Worm (Caenorhabditis elegans) whole organism, young adult: ENCODE results near the gene npr-18.
A peak's percentile ranks its signal among the peaks of the same experiment; 100 is the strongest.

Experiments
- B0336.3 ChIP-seq: fragments of 200-800 bp; sonication (Bioruptor generic); IDR thresholded peaks from 2 replicates; pipeline ENCODE4 v1.3.6; 2022; ENCODE audit warnings: missing genetic modification characterization, missing compliant biosample characterization
- D2030.7 ChIP-seq: fragments of 200-800 bp; sonication (Bioruptor generic); IDR thresholded peaks from 2 replicates; pipeline ENCODE4 v1.3.6; 2022; ENCODE audit warnings: missing genetic modification reagents, missing genetic modification characterization, missing compliant biosample characterization
- F22D6.2 ChIP-seq: sonication (generic microtip); optimal IDR thresholded peaks from 2 replicates; lab custom pipeline; 2016; ENCODE audit warnings: mild to moderate bottlenecking, missing genetic modification characterization, missing compliant biosample characterization
- F23B12.7 ChIP-seq: sonication (generic microtip); optimal IDR thresholded peaks from 2 replicates; lab custom pipeline; 2017; ENCODE audit warnings: missing genetic modification characterization, mild to moderate bottlenecking, missing compliant biosample characterization, antibody characterized with exemption, moderate library complexity; ENCODE audit not compliant: insufficient read depth
- F37B4.10 ChIP-seq: fragments of 200-800 bp; sonication (Bioruptor generic); IDR thresholded peaks from 2 replicates; pipeline ENCODE4 v1.3.6; 2022; ENCODE audit warnings: missing genetic modification characterization, missing compliant biosample characterization
- F49E8.2 ChIP-seq: sonication (generic microtip); optimal IDR thresholded peaks from 3 replicates; lab custom pipeline; 2017; ENCODE audit warnings: missing genetic modification characterization, mild to moderate bottlenecking, missing compliant biosample characterization, antibody characterized with exemption, moderate library complexity; ENCODE audit not compliant: insufficient read depth
- F52B5.7 ChIP-seq: sonication (generic microtip); optimal IDR thresholded peaks from 2 replicates; lab custom pipeline; 2016; ENCODE audit warnings: mild to moderate bottlenecking, missing genetic modification characterization, missing compliant biosample characterization
- F57C9.4 ChIP-seq: sonication (generic microtip); optimal IDR thresholded peaks from 2 replicates; lab custom pipeline; 2017; ENCODE audit warnings: mild to moderate bottlenecking, missing genetic modification characterization, missing compliant biosample characterization
- K11D2.4 ChIP-seq: fragments of 200-800 bp; sonication (Bioruptor generic); IDR thresholded peaks from 2 replicates; pipeline ENCODE4 v1.3.6; 2022; ENCODE audit warnings: missing genetic modification reagents, missing genetic modification characterization, missing compliant biosample characterization
- K12H6.12 ChIP-seq: fragments of 200-800 bp; sonication (Bioruptor generic); optimal IDR thresholded peaks from 2 replicates; lab custom pipeline; 2018; ENCODE audit warnings: mild to moderate bottlenecking, missing genetic modification characterization, missing compliant biosample characterization
- T07F8.4 ChIP-seq: sonication (generic microtip); optimal IDR thresholded peaks from 2 replicates; lab custom pipeline; 2016; ENCODE audit warnings: mild to moderate bottlenecking, missing genetic modification characterization, moderate library complexity, missing compliant biosample characterization
- akir-1 ChIP-seq: fragments of 200-800 bp; sonication (Bioruptor generic); optimal IDR thresholded peaks from 2 replicates; lab custom pipeline; 2018; ENCODE audit warnings: mild to moderate bottlenecking, missing genetic modification characterization, moderate library complexity, missing compliant biosample characterization
- attf-3 ChIP-seq: fragments of 200-800 bp; sonication (Bioruptor generic); conservative IDR thresholded peaks from 2 replicates; pipeline ENCODE4 v1.3.6; 2022; ENCODE audit warnings: missing genetic modification reagents, missing genetic modification characterization, missing compliant biosample characterization
- bed-2 ChIP-seq: fragments of 200-800 bp; sonication (Bioruptor generic); IDR thresholded peaks from 2 replicates; pipeline ENCODE4 v1.3.6; 2022; ENCODE audit warnings: missing genetic modification reagents, missing genetic modification characterization, missing compliant biosample characterization
- ccch-3 ChIP-seq: fragments of 200-800 bp; sonication (Bioruptor generic); optimal IDR thresholded peaks from 2 replicates; lab custom pipeline; 2018; ENCODE audit warnings: mild to moderate bottlenecking, missing genetic modification characterization, missing compliant biosample characterization
- ceh-27 ChIP-seq: fragments of 200-800 bp; sonication (Bioruptor generic); optimal IDR thresholded peaks from 2 replicates; lab custom pipeline; 2018; ENCODE audit warnings: mild to moderate bottlenecking, missing genetic modification characterization, moderate library complexity, missing compliant biosample characterization
- ceh-91 ChIP-seq: fragments of 200-800 bp; sonication (Bioruptor generic); IDR thresholded peaks from 2 replicates; pipeline ENCODE4 v1.3.6; 2022; ENCODE audit warnings: missing genetic modification reagents, missing genetic modification characterization, missing compliant biosample characterization
- chd-7 ChIP-seq: sonication (generic microtip); optimal IDR thresholded peaks from 2 replicates; lab custom pipeline; 2016; ENCODE audit warnings: mild to moderate bottlenecking, missing genetic modification characterization, moderate library complexity, missing compliant biosample characterization
- die-1 ChIP-seq: sonication (generic microtip); optimal IDR thresholded peaks from 2 replicates; lab custom pipeline; 2016; ENCODE audit warnings: missing genotype, mild to moderate bottlenecking, missing genetic modification characterization, missing compliant biosample characterization
- dox-1 ChIP-seq: fragments of 200-800 bp; sonication (Bioruptor generic); IDR thresholded peaks from 2 replicates; pipeline ENCODE4 v1.3.6; 2022; ENCODE audit warnings: missing genetic modification reagents, missing genetic modification characterization, missing compliant biosample characterization
- egrh-3 ChIP-seq: fragments of 200-800 bp; sonication (Bioruptor generic); IDR thresholded peaks from 2 replicates; pipeline ENCODE4 v1.3.6; 2022; ENCODE audit warnings: missing genetic modification reagents, missing genetic modification characterization, missing compliant biosample characterization
- him-1 ChIP-seq: sonication (generic microtip); optimal IDR thresholded peaks from 2 replicates; lab custom pipeline; 2016; ENCODE audit warnings: missing genotype, missing genetic modification reagents, missing genetic modification characterization, missing compliant biosample characterization
- hmg-1.2 ChIP-seq: fragments of 200-800 bp; sonication (Bioruptor generic); IDR thresholded peaks from 2 replicates; pipeline ENCODE4 v1.3.6; 2022; ENCODE audit warnings: missing genetic modification reagents, missing genetic modification characterization, missing compliant biosample characterization
- let-607 ChIP-seq, 2 experiments: fragments of 200-800 bp in 1 of 2; sonication (Bioruptor generic) in 1 of 2; sonication (generic microtip) in 1 of 2; optimal IDR thresholded peaks; 2 replicates each; lab custom pipeline; 2016 to 2018; ENCODE audit warnings: mild to moderate bottlenecking in 2 of 2, missing compliant biosample characterization in 2 of 2, missing genetic modification characterization in 2 of 2, moderate library complexity in 2 of 2, missing genotype in 1 of 2
- lin-35 ChIP-seq, 3 experiments: fragments of 150-350 bp in 2 of 3; sonication (generic microtip) in 1 of 3; optimal IDR thresholded peaks; 2 replicates each; lab custom pipeline; 2014 to 2018; ENCODE audit warnings: missing biosample characterization in 3 of 3, missing genetic modification characterization in 3 of 3, missing genetic modification reagents in 3 of 3
- lin-40 ChIP-seq: sonication (generic microtip); optimal IDR thresholded peaks from 2 replicates; lab custom pipeline; 2016; ENCODE audit warnings: missing genetic modification characterization, mild to moderate bottlenecking, missing compliant biosample characterization, missing genotype, missing genetic modification reagents
- lin-54 ChIP-seq: fragments of 200-800 bp; sonication (Bioruptor generic); optimal IDR thresholded peaks from 2 replicates; lab custom pipeline; 2018; ENCODE audit warnings: mild to moderate bottlenecking, missing genetic modification characterization, missing compliant biosample characterization
- mcd-1 ChIP-seq: fragments of 200-800 bp; sonication (Bioruptor generic); IDR thresholded peaks from 2 replicates; pipeline ENCODE4 v1.3.6; 2022; ENCODE audit warnings: missing genetic modification reagents, missing genetic modification characterization, missing compliant biosample characterization
- mes-4 ChIP-seq: sonication (generic microtip); optimal IDR thresholded peaks from 2 replicates; lab custom pipeline; 2016; ENCODE audit warnings: missing genotype, missing genetic modification characterization, missing compliant biosample characterization
- nfyb-1 ChIP-seq: fragments of 200-800 bp; sonication (Bioruptor generic); IDR thresholded peaks from 2 replicates; pipeline ENCODE4 v1.3.6; 2022; ENCODE audit warnings: missing genetic modification reagents, missing genetic modification characterization, missing compliant biosample characterization
- nhr-27 ChIP-seq: fragments of 200-800 bp; sonication (Bioruptor generic); optimal IDR thresholded peaks from 2 replicates; lab custom pipeline; 2018; ENCODE audit warnings: mild to moderate bottlenecking, missing genetic modification characterization, moderate library complexity, missing compliant biosample characterization
- rcor-1 ChIP-seq: fragments of 200-800 bp; sonication (Bioruptor generic); IDR thresholded peaks from 2 replicates; pipeline ENCODE4 v1.3.6; 2022; ENCODE audit warnings: missing genetic modification reagents, missing genetic modification characterization, missing compliant biosample characterization
- snpc-1.1 ChIP-seq: sonication (generic microtip); optimal IDR thresholded peaks from 2 replicates; lab custom pipeline; 2017; ENCODE audit warnings: missing genetic modification characterization, mild to moderate bottlenecking, missing compliant biosample characterization, antibody characterized with exemption, moderate library complexity, missing genotype, missing genetic modification reagents; ENCODE audit not compliant: insufficient read depth
- somi-1 ChIP-seq: fragments of 200-800 bp; sonication (Bioruptor generic); optimal IDR thresholded peaks from 2 replicates; lab custom pipeline; 2018; ENCODE audit warnings: mild to moderate bottlenecking, missing genetic modification characterization, missing compliant biosample characterization
- sptf-2 ChIP-seq: fragments of 200-800 bp; sonication (Bioruptor generic); optimal IDR thresholded peaks from 2 replicates; lab custom pipeline; 2018; ENCODE audit warnings: mild to moderate bottlenecking, missing genetic modification characterization, missing compliant biosample characterization
- tlf-1 ChIP-seq: fragments of 200-800 bp; sonication (Bioruptor generic); optimal IDR thresholded peaks from 2 replicates; lab custom pipeline; 2018; ENCODE audit warnings: mild to moderate bottlenecking, missing genetic modification characterization, missing compliant biosample characterization
- zfh-2 ChIP-seq: fragments of 200-800 bp; sonication (Bioruptor generic); conservative IDR thresholded peaks from 2 replicates; pipeline ENCODE4 v1.3.6; 2022; ENCODE audit warnings: missing genetic modification reagents, missing genetic modification characterization, missing compliant biosample characterization
- zim-3 ChIP-seq: sonication (generic microtip); optimal IDR thresholded peaks from 2 replicates; lab custom pipeline; 2017; ENCODE audit warnings: mild to moderate bottlenecking, missing genetic modification characterization, moderate library complexity, missing compliant biosample characterization
- ztf-18 ChIP-seq: sonication (generic microtip); optimal IDR thresholded peaks from 2 replicates; lab custom pipeline; 2016; ENCODE audit warnings: missing genotype, mild to moderate bottlenecking, missing genetic modification characterization, missing compliant biosample characterization
- ztf-26 ChIP-seq: sonication (generic microtip); optimal IDR thresholded peaks from 2 replicates; lab custom pipeline; 2017; ENCODE audit warnings: missing genetic modification characterization, missing compliant biosample characterization
- ztf-28 ChIP-seq: fragments of 200-800 bp; sonication (Bioruptor generic); IDR thresholded peaks from 2 replicates; pipeline ENCODE4 v1.3.6; 2022; ENCODE audit warnings: missing genetic modification reagents, missing genetic modification characterization, missing compliant biosample characterization
- ztf-3 ChIP-seq: fragments of 200-800 bp; sonication (Bioruptor generic); optimal IDR thresholded peaks from 2 replicates; lab custom pipeline; 2018; ENCODE audit warnings: mild to moderate bottlenecking, missing genetic modification characterization, missing compliant biosample characterization

npr-18 gene

ce11 chrX:9717265-9717664, 26.7 kb downstream of the npr-18 start, which contains the start of gene him-4:
him-4 (plus strand) TSS chrX:9717565.
- no peak for TF ChIP-seq F37B4.10 (GFP tag; lab: Robert Waterston, UW)
- no peak for TF ChIP-seq T07F8.4
- TF ChIP-seq ccch-3 (GFP tag; lab: Kevin White, UChicago), result no peak
- no peak for TF ChIP-seq zfh-2
- no peak for TF ChIP-seq akir-1
- TF ChIP-seq die-1 (tag; lab: Kevin White, UChicago), result no peak
- no peak for TF ChIP-seq sptf-2 (GFP tag; lab: Kevin White, UChicago)
- no peak for TF ChIP-seq bed-2
- no peak for TF ChIP-seq somi-1 (GFP tag; lab: Kevin White, UChicago)
- TF ChIP-seq F23B12.7 (tag; lab: Kevin White, UChicago), result no peak
- no peak for TF ChIP-seq ceh-91
- no peak for TF ChIP-seq nfyb-1 (GFP tag; lab: Robert Waterston, UW)
- TF ChIP-seq snpc-1.1 (tag; lab: Kevin White, UChicago), result no peak
- no peak for TF ChIP-seq nhr-27
- TF ChIP-seq ztf-26 (tag; lab: Kevin White, UChicago), result no peak
- no peak for TF ChIP-seq F57C9.4 (tag; lab: Kevin White, UChicago)
- no peak for TF ChIP-seq ztf-18 (tag; lab: Kevin White, UChicago)
- TF ChIP-seq egrh-3 (GFP tag; lab: Robert Waterston, UW), result no peak
- TF ChIP-seq, all 124 proteins: peak for 0

- TF ChIP-seq D2030.7 (GFP tag; lab: Robert Waterston, UW) (no peak), F57C9.4 (tag; lab: Kevin White, UChicago) (no peak), attf-3 (GFP tag; lab: Robert Waterston, UW) (no peak), ccch-3 (GFP tag; lab: Kevin White, UChicago) (no peak), K12H6.12 (tag; lab: Kevin White, UChicago) (no peak), F23B12.7 (tag; lab: Kevin White, UChicago) (no peak)
Observed at ce11 chrX:9719070-9719469, 28.5 kb downstream of the npr-18 start.

ce11 chrX:9735479-9735878, 44.9 kb downstream of the npr-18 start:
- no peak for TF ChIP-seq attf-3 (GFP tag; lab: Robert Waterston, UW)
- no peak for TF ChIP-seq lin-40 (tag; lab: Kevin White, UChicago)
- no peak for TF ChIP-seq let-607 (tag; optimal IDR thresholded peaks at IDR 0.05; lab: Kevin White, UChicago)
- TF ChIP-seq T07F8.4, result no peak
- no peak for TF ChIP-seq zim-3 (tag; lab: Kevin White, UChicago)
- TF ChIP-seq ztf-28 (GFP tag; lab: Robert Waterston, UW), result no peak
- no peak for TF ChIP-seq mes-4 (tag; lab: Kevin White, UChicago)
- no peak for TF ChIP-seq tlf-1 (GFP tag; lab: Kevin White, UChicago)
- no peak for TF ChIP-seq F49E8.2
- TF ChIP-seq F57C9.4 (tag; lab: Kevin White, UChicago), result no peak
- TF ChIP-seq ztf-18 (tag; lab: Kevin White, UChicago), result no peak
- no peak for TF ChIP-seq rcor-1

ce11 chrX:9737730-9738129, 47.2 kb downstream of the npr-18 start, which contains the start of gene F15G9.5:
F15G9.5 (minus strand) TSS chrX:9737888.
- TF ChIP-seq egrh-3 (GFP tag; lab: Robert Waterston, UW) (peak; percentile 64), ceh-27 (GFP tag; lab: Kevin White, UChicago) (peak; percentile 29), zfh-2 (peak; percentile 94), lin-54 (no peak), hmg-1.2 (peak; percentile 23; the same call in 1 of the 2 replicates), him-1 (no peak), F22D6.2 (tag; lab: Kevin White, UChicago) (no peak), dox-1 (GFP tag; lab: Robert Waterston, UW) (peak; percentile 42; the same call in 1 of the 2 replicates), K11D2.4 (GFP tag; lab: Robert Waterston, UW) (0 out of 2 replicates have a peak, but pooled peaks have one; percentile 24), chd-7 (tag; lab: Kevin White, UChicago) (peak; percentile 14), B0336.3 (GFP tag; lab: Robert Waterston, UW) (no peak), ztf-3 (GFP tag; lab: Kevin White, UChicago) (no peak), lin-35 (GFP tag; optimal IDR thresholded peaks at IDR 0.05; lab: Kevin White, UChicago) (no peak), mcd-1 (GFP tag; lab: Robert Waterston, UW) (no peak), F52B5.7 (tag; lab: Kevin White, UChicago) (peak; percentile 48)
